Worm (Caenorhabditis elegans) whole organism, early embryonic: ENCODE data around the gene rsp-8.

ENCODE experiments used
- B0310.2 ChIP-seq: sonication (generic microtip); optimal IDR thresholded peaks from 2 replicates; lab custom pipeline; 2016; ENCODE audit warnings: mild to moderate bottlenecking, missing genetic modification characterization, missing compliant biosample characterization
- F13C5.2 ChIP-seq: sonication (generic microtip); optimal IDR thresholded peaks from 2 replicates; lab custom pipeline; 2017; ENCODE audit warnings: mild to moderate bottlenecking, missing genetic modification characterization, inconsistent platforms, missing compliant biosample characterization
- ama-1 ChIP-seq: fragments of 150-350 bp; optimal IDR thresholded peaks from 2 replicates; lab custom pipeline; 2014
- ceh-13 ChIP-seq: fragments of 200-800 bp; sonication (Bioruptor generic); optimal IDR thresholded peaks from 2 replicates; lab custom pipeline; 2018; ENCODE audit warnings: mild to moderate bottlenecking, missing genetic modification characterization, missing compliant biosample characterization
- hmbx-1 ChIP-seq: sonication (generic microtip); optimal IDR thresholded peaks from 2 replicates; lab custom pipeline; 2016; ENCODE audit warnings: mild to moderate bottlenecking, missing genetic modification characterization, missing compliant biosample characterization
- sea-1 ChIP-seq: fragments of 200-800 bp; sonication (Bioruptor generic); conservative IDR thresholded peaks from 2 replicates; pipeline ENCODE4 v1.3.6; 2022; ENCODE audit warnings: missing genetic modification characterization, missing compliant biosample characterization
- tbx-11 ChIP-seq: fragments of 200-800 bp; sonication (Bioruptor generic); IDR thresholded peaks from 2 replicates; pipeline ENCODE4 v1.3.6; 2022; ENCODE audit warnings: missing genetic modification characterization, missing compliant biosample characterization
- tra-4 ChIP-seq: sonication (generic microtip); optimal IDR thresholded peaks from 2 replicates; lab custom pipeline; 2017; ENCODE audit warnings: missing genetic modification characterization, missing compliant biosample characterization

ce11 chrIII:11829062-11829461, 2.8 kb downstream of the rsp-8 start:
- TF ChIP-seq ceh-13 (no peak), tra-4 (no peak), hmbx-1 (tag; lab: Kevin White, UChicago) (no peak), ama-1 (lab: Kevin White, UChicago) (no peak), F13C5.2 (tag; lab: Kevin White, UChicago) (no peak), tbx-11 (GFP tag; lab: Robert Waterston, UW) (no peak), B0310.2 (tag; lab: Kevin White, UChicago) (no peak), sea-1 (GFP tag; lab: Robert Waterston, UW) (no peak)
